Worm (Caenorhabditis elegans) whole organism, midembryonic: ENCODE measurements around the gene F13D12.8.

ENCODE experiments used
- T22C8.4 ChIP-seq: fragments of 200-800 bp; sonication (Bioruptor generic); IDR thresholded peaks from 2 replicates; pipeline ENCODE4 v1.3.6; 2022; ENCODE audit warnings: missing genetic modification characterization, missing compliant biosample characterization
- cog-1 ChIP-seq: sonication (generic microtip); optimal IDR thresholded peaks from 2 replicates; lab custom pipeline; 2016; ENCODE audit warnings: missing genetic modification characterization, missing compliant biosample characterization
- flt-1 ChIP-seq: fragments of 200-800 bp; sonication (Bioruptor generic); IDR thresholded peaks from 2 replicates; pipeline ENCODE4 v1.3.6; 2022; ENCODE audit warnings: missing genetic modification characterization, missing compliant biosample characterization
- klf-2 ChIP-seq: fragments of 200-800 bp; sonication (Bioruptor generic); conservative IDR thresholded peaks from 2 replicates; pipeline ENCODE4 v1.3.6; 2022; ENCODE audit warnings: missing genetic modification reagents, missing genetic modification characterization, missing compliant biosample characterization
- med-1 ChIP-seq: sonication (generic microtip); optimal IDR thresholded peaks from 2 replicates; lab custom pipeline; 2017; ENCODE audit warnings: missing genetic modification characterization, mild to moderate bottlenecking, missing compliant biosample characterization, antibody characterized with exemption, missing genetic modification reagents; ENCODE audit not compliant: insufficient read depth
- tab-1 ChIP-seq: fragments of 200-800 bp; sonication (Bioruptor generic); IDR thresholded peaks from 2 replicates; pipeline ENCODE4 v1.3.6; 2022; ENCODE audit warnings: missing genetic modification characterization, missing compliant biosample characterization
- ztf-23 ChIP-seq: fragments of 200-800 bp; sonication (Bioruptor generic); IDR thresholded peaks from 2 replicates; pipeline ENCODE4 v1.3.6; 2022; ENCODE audit warnings: missing genetic modification reagents, missing genetic modification characterization, missing compliant biosample characterization
- ztf-29 ChIP-seq: fragments of 200-800 bp; sonication (Bioruptor generic); IDR thresholded peaks from 2 replicates; pipeline ENCODE4 v1.3.6; 2022; ENCODE audit warnings: missing genetic modification reagents, missing genetic modification characterization, missing compliant biosample characterization

DNA sequence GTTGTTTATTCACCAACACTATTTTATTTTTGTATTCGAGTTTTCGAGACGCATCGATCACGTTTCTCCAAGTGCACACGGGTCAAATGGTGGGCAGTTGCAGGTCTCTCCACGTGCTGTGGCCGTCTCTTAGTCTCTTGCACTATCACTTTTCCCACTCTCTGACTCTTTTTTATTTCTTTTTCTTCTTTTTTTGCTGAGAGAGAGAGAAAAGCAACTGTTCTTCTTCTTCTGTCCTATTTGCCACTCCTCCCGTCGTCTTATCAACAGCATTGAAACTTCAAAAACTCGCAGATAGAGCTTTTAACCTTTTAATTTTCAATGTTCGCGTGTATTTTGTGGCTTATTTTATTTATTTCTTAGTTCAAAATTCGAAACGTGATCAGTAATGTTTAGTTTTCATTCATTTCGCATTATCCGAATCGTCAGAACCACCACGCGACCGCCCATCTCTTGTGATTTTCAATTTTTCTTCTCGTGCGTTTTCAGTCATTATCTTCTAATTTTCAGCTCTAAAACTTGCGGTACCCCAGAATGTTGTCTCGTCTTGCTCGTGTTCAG lies 3.8 kb downstream of the F13D12.8 start, which contains the start of gene alh-8:
- TF ChIP-seq T22C8.4 (GFP tag; lab: Robert Waterston, UW) (no peak), tab-1 (GFP tag; lab: Robert Waterston, UW) (no peak), med-1 (GFP tag; lab: Kevin White, UChicago) (no peak), flt-1 (no peak), ztf-23 (GFP tag; lab: Robert Waterston, UW) (no peak), klf-2 (GFP tag; lab: Robert Waterston, UW) (no peak), ztf-29 (GFP tag; lab: Robert Waterston, UW) (no peak), cog-1 (tag; lab: Kevin White, UChicago) (no peak)
